Fruit fly (Drosophila melanogaster): ENCODE results near the gene Ost48.

Ost48 gene

dm6 chrX:9136776-9137550, 21.4 kb downstream of the Ost48 start (continued):
- TF ChIP-seq Myb (GFP tag; optimal IDR thresholded peaks at IDR 0.05) (peak; percentile 34), CG17612 (GFP tag; IDR thresholded peaks at IDR 0.05) (no peak), Hmr (GFP tag; optimal IDR thresholded peaks at IDR 0.05) (peak; percentile 7), Taf1 (GFP tag; IDR thresholded peaks at IDR 0.05) (no peak), pnt (GFP tag; optimal IDR thresholded peaks at IDR 0.05) (peak; percentile 37), dm (GFP tag; optimal IDR thresholded peaks at IDR 0.05) (peak; percentile 5), CG12299 (tag; optimal IDR thresholded peaks at IDR 0.05) (no peak), CG12071 (GFP tag; optimal IDR thresholded peaks at IDR 0.05) (peak; percentile 31), amos (GFP tag; IDR thresholded peaks at IDR 0.05; ENCODE audit: partially characterized antibody) (no peak), Nf-YB (GFP tag; optimal IDR thresholded peaks at IDR 0.05) (peak; percentile 16), YL-1 (GFP tag; optimal IDR thresholded peaks at IDR 0.05) (no peak), fu2 (GFP tag; optimal IDR thresholded peaks at IDR 0.05) (peak; percentile 26), HLH54F (GFP tag; optimal IDR thresholded peaks at IDR 0.05) (no peak), Awh (GFP tag; IDR thresholded peaks at IDR 0.05) (peak; percentile 57; the same call in 1 of the 2 replicates), CG18619 (GFP tag; optimal IDR thresholded peaks at IDR 0.05) (peak; percentile 4), gcm2 (GFP tag; optimal IDR thresholded peaks at IDR 0.05) (no peak), grn (GFP tag; optimal IDR thresholded peaks at IDR 0.05) (no peak), Ets97D (GFP tag; optimal IDR thresholded peaks at IDR 0.05) (peak; percentile 10), CG11504 (tag; optimal IDR thresholded peaks at IDR 0.05) (peak; percentile 79), CG10565 (GFP tag; optimal IDR thresholded peaks at IDR 0.05) (no peak), CG16815 (GFP tag; optimal IDR thresholded peaks at IDR 0.05) (peak; percentile 27), tgo (GFP tag; IDR thresholded peaks at IDR 0.05) (peak; percentile 46; the same call in 2 of the 3 replicates), da (GFP tag; optimal IDR thresholded peaks at IDR 0.05) (no peak), Dp (GFP tag; optimal IDR thresholded peaks at IDR 0.05) (no peak), az2 (GFP tag; optimal IDR thresholded peaks at IDR 0.05) (peak; percentile 54), Mes4 (GFP tag; optimal IDR thresholded peaks at IDR 0.05) (peak; percentile 20), dan (GFP tag; IDR thresholded peaks at IDR 0.05) (no peak), CG9876 (GFP tag; optimal IDR thresholded peaks at IDR 0.05) (no peak), CG17802 (tag; optimal IDR thresholded peaks at IDR 0.05) (peak; percentile 14), CG7786 (GFP tag; optimal IDR thresholded peaks at IDR 0.05) (peak; percentile 51), ATbp (GFP tag; optimal IDR thresholded peaks at IDR 0.05) (peak; percentile 54), CG18764 (GFP tag; optimal IDR thresholded peaks at IDR 0.05) (peak; percentile 9), CG7928 (GFP tag; optimal IDR thresholded peaks at IDR 0.05) (no peak), toy (GFP tag; IDR thresholded peaks at IDR 0.05) (no peak), sens-2 (GFP tag; IDR thresholded peaks at IDR 0.05) (no peak), CG3847 (GFP tag; IDR thresholded peaks at IDR 0.05) (no peak), CG30403 (GFP tag; optimal IDR thresholded peaks at IDR 0.05) (peak; percentile 49), sc (optimal IDR thresholded peaks at IDR 0.05) (no peak), sc (GFP tag; optimal IDR thresholded peaks at IDR 0.05) (peak; percentile 27), NfI (GFP tag; optimal IDR thresholded peaks at IDR 0.05) (peak; percentile 33), CG8388 (GFP tag; optimal IDR thresholded peaks at IDR 0.05) (peak; percentile 52), stc (GFP tag; IDR thresholded peaks at IDR 0.05) (peak; percentile 52; the same call in 1 of the 2 replicates), CG9437 (GFP tag; optimal IDR thresholded peaks at IDR 0.05) (peak; percentile 24), CG3281 (GFP tag; optimal IDR thresholded peaks at IDR 0.05) (peak; percentile 34), CG2712 (tag; optimal IDR thresholded peaks at IDR 0.05) (peak; percentile 62), Hr51 (GFP tag; optimal IDR thresholded peaks at IDR 0.05) (peak; percentile 43 to 66), CG10431 (GFP tag; optimal IDR thresholded peaks at IDR 0.05) (no peak), kah (GFP tag; optimal IDR thresholded peaks at IDR 0.05) (peak; percentile 7), CG17328 (GFP tag; IDR thresholded peaks at IDR 0.05) (peak; percentile 60), sr (GFP tag; IDR thresholded peaks at IDR 0.05) (no peak)
